Worm (Caenorhabditis elegans) whole organism, mixed stage, embryonic: ENCODE measurements around the gene C06E1.7.
A peak's percentile ranks its signal among the peaks of the same experiment; 100 is the strongest.

Experiments
- M03D4.4 ChIP-seq: sonication (generic microtip); optimal IDR thresholded peaks from 2 replicates; lab custom pipeline; 2017; ENCODE audit warnings: mild to moderate bottlenecking, missing genetic modification characterization, missing compliant biosample characterization
- bed-3 ChIP-seq: fragments of 200-800 bp; sonication (Bioruptor generic); optimal IDR thresholded peaks from 3 replicates; lab custom pipeline; 2018; ENCODE audit warnings: mild to moderate bottlenecking, missing genetic modification characterization, moderate library complexity, missing compliant biosample characterization
- blmp-1 ChIP-seq: fragments of 150-350 bp; optimal IDR thresholded peaks from 2 replicates; lab custom pipeline; 2014; ENCODE audit warnings: missing biosample characterization, missing genetic modification characterization
- ceh-39 ChIP-seq: fragments of 150-350 bp; optimal IDR thresholded peaks from 2 replicates; lab custom pipeline; 2014; ENCODE audit warnings: missing biosample characterization, missing genetic modification characterization
- ceh-43 ChIP-seq: fragments of 200-800 bp; sonication (Bioruptor generic); optimal IDR thresholded peaks from 2 replicates; lab custom pipeline; 2018; ENCODE audit warnings: mild to moderate bottlenecking, missing genetic modification characterization, moderate library complexity, missing compliant biosample characterization
- ceh-83 ChIP-seq: fragments of 200-800 bp; sonication (Bioruptor generic); optimal IDR thresholded peaks from 2 replicates; lab custom pipeline; 2018; ENCODE audit warnings: mild to moderate bottlenecking, missing genetic modification characterization, missing compliant biosample characterization
- ces-1 ChIP-seq: fragments of 150-350 bp; optimal IDR thresholded peaks from 2 replicates; lab custom pipeline; 2014; ENCODE audit warnings: missing biosample characterization, missing genetic modification reagents, missing genetic modification characterization
- cnd-1 ChIP-seq: fragments of 200-800 bp; sonication (Bioruptor generic); optimal IDR thresholded peaks from 2 replicates; lab custom pipeline; 2018; ENCODE audit warnings: mild to moderate bottlenecking, missing genetic modification characterization, missing compliant biosample characterization
- drap-1 ChIP-seq: fragments of 200-800 bp; sonication (Bioruptor generic); optimal IDR thresholded peaks from 3 replicates; lab custom pipeline; 2018; ENCODE audit warnings: mild to moderate bottlenecking, missing genetic modification characterization, missing compliant biosample characterization
- elt-1 ChIP-seq: sonication (generic microtip); optimal IDR thresholded peaks from 2 replicates; lab custom pipeline; 2017; ENCODE audit warnings: missing genetic modification characterization, mild to moderate bottlenecking, missing compliant biosample characterization, antibody characterized with exemption, moderate library complexity, borderline replicate concordance; ENCODE audit not compliant: insufficient read depth
- elt-3 ChIP-seq: fragments of 150-350 bp; optimal IDR thresholded peaks from 2 replicates; lab custom pipeline; 2014; ENCODE audit warnings: missing biosample characterization, missing genetic modification characterization
- flh-1 ChIP-seq: fragments of 200-800 bp; sonication (Bioruptor generic); optimal IDR thresholded peaks from 2 replicates; lab custom pipeline; 2018; ENCODE audit warnings: mild to moderate bottlenecking, missing genetic modification characterization, moderate library complexity, missing compliant biosample characterization
- ham-2 ChIP-seq: fragments of 200-800 bp; sonication (Bioruptor generic); optimal IDR thresholded peaks from 2 replicates; lab custom pipeline; 2018; ENCODE audit warnings: mild to moderate bottlenecking, missing genetic modification characterization, missing compliant biosample characterization
- lin-13 ChIP-seq: fragments of 150-350 bp; optimal IDR thresholded peaks from 2 replicates; lab custom pipeline; 2014; ENCODE audit warnings: missing biosample characterization, missing genetic modification characterization
- lin-32 ChIP-seq: fragments of 200-800 bp; sonication (Bioruptor generic); optimal IDR thresholded peaks from 2 replicates; lab custom pipeline; 2018; ENCODE audit warnings: mild to moderate bottlenecking, missing genetic modification characterization, missing compliant biosample characterization
- lsy-2 ChIP-seq: fragments of 150-350 bp; optimal IDR thresholded peaks from 2 replicates; lab custom pipeline; 2014; ENCODE audit warnings: missing biosample characterization, missing genetic modification characterization
- mab-5 ChIP-seq: fragments of 150-350 bp; optimal IDR thresholded peaks from 2 replicates; lab custom pipeline; 2014; ENCODE audit warnings: missing biosample characterization, missing genetic modification characterization
- mep-1 ChIP-seq: fragments of 150-350 bp; optimal IDR thresholded peaks from 2 replicates; lab custom pipeline; 2017; ENCODE audit warnings: missing biosample characterization, missing genetic modification reagents, missing genetic modification characterization, inconsistent platforms
- mls-2 ChIP-seq: sonication (generic microtip); optimal IDR thresholded peaks from 2 replicates; lab custom pipeline; 2016; ENCODE audit warnings: mild to moderate bottlenecking, missing genetic modification characterization, moderate library complexity, missing compliant biosample characterization
- nhr-2 ChIP-seq: fragments of 150-350 bp; optimal IDR thresholded peaks from 2 replicates; lab custom pipeline; 2014; ENCODE audit warnings: missing biosample characterization, missing genetic modification characterization
- nhr-237 ChIP-seq: fragments of 150-350 bp; optimal IDR thresholded peaks from 2 replicates; lab custom pipeline; 2014; ENCODE audit warnings: missing biosample characterization, missing genetic modification characterization
- nhr-28 ChIP-seq: fragments of 150-350 bp; optimal IDR thresholded peaks from 2 replicates; lab custom pipeline; 2014; ENCODE audit warnings: missing biosample characterization, missing genetic modification characterization
- nhr-76 ChIP-seq: sonication (generic microtip); optimal IDR thresholded peaks from 2 replicates; lab custom pipeline; 2017; ENCODE audit warnings: missing biosample characterization, missing genetic modification characterization
- pha-4 ChIP-seq: fragments of 150-350 bp; optimal IDR thresholded peaks from 2 replicates; lab custom pipeline; 2018; ENCODE audit warnings: missing biosample characterization, missing genetic modification reagents, missing genetic modification characterization
- sem-2 ChIP-seq: fragments of 200-800 bp; sonication (Bioruptor generic); optimal IDR thresholded peaks from 2 replicates; lab custom pipeline; 2018; ENCODE audit warnings: mild to moderate bottlenecking, missing genetic modification characterization, missing compliant biosample characterization
- snpc-4 ChIP-seq: fragments of 150-350 bp; optimal IDR thresholded peaks from 2 replicates; lab custom pipeline; 2014; ENCODE audit warnings: missing biosample characterization, missing genetic modification characterization
- sptf-1 ChIP-seq: sonication (generic microtip); optimal IDR thresholded peaks from 2 replicates; lab custom pipeline; 2017; ENCODE audit warnings: mild to moderate bottlenecking, missing genetic modification characterization, moderate library complexity, missing compliant biosample characterization
- tbx-8 ChIP-seq: fragments of 200-800 bp; sonication (Bioruptor generic); optimal IDR thresholded peaks from 2 replicates; lab custom pipeline; 2018; ENCODE audit warnings: mild to moderate bottlenecking, missing genetic modification characterization, moderate library complexity, missing compliant biosample characterization
- unc-62 ChIP-seq: fragments of 150-350 bp; optimal IDR thresholded peaks from 2 replicates; lab custom pipeline; 2014; ENCODE audit warnings: missing biosample characterization, missing genetic modification reagents, missing genetic modification characterization
- zip-8 ChIP-seq: fragments of 150-350 bp; optimal IDR thresholded peaks from 2 replicates; lab custom pipeline; 2014; ENCODE audit warnings: missing biosample characterization, missing genetic modification characterization
- ztf-11 ChIP-seq: fragments of 150-350 bp; optimal IDR thresholded peaks from 2 replicates; lab custom pipeline; 2014; ENCODE audit warnings: missing biosample characterization, missing genetic modification characterization

The C06E1.7 gene

DNA sequence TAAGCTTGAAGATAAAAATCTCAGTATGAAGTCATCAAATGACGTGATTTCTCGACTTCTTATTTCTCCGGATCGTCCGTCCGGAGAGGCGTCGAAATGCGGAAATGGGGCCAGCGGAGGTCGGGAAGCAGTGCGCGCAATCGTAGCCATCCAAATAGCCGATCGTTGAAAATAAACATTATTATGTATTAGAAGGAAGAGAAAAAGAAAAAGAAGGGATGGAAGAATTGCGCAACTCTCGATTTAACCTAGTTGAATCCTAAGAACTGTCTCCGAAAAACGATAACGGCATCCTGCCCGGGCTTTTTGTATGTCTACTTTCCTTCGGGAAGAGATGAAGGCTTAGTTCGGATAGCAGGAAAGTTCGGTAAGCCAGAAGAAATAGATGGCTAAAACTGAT, 8.6 kb upstream of the C06E1.7 start:
- TF ChIP-seq bed-3 (GFP tag; lab: Kevin White, UChicago) (no peak), nhr-76 (tag; lab: Kevin White, UChicago) (no peak), zip-8 (tag; lab: Kevin White, UChicago) (peak; percentile 33), ceh-43 (GFP tag; lab: Kevin White, UChicago) (no peak), snpc-4 (no peak), ceh-83 (GFP tag; lab: Kevin White, UChicago) (no peak), elt-1 (tag; lab: Kevin White, UChicago) (no peak), drap-1 (no peak), blmp-1 (peak; percentile 56), cnd-1 (no peak), pha-4 (tag; lab: Kevin White, UChicago) (no peak), ztf-11 (no peak), mep-1 (tag; lab: Kevin White, UChicago) (no peak), ham-2 (GFP tag; lab: Kevin White, UChicago) (peak; percentile 95), unc-62 (no peak), sem-2 (GFP tag; lab: Kevin White, UChicago) (no peak)

ce11 chrIII:8598961-8599360, 5.4 kb upstream of the C06E1.7 start:
- no peak for TF ChIP-seq mep-1 (tag; lab: Kevin White, UChicago)
- peak; percentile 88 for TF ChIP-seq ham-2 (GFP tag; lab: Kevin White, UChicago)
- no peak for TF ChIP-seq ceh-39 (tag; lab: Kevin White, UChicago)
- TF ChIP-seq snpc-4 = no peak
- no peak for TF ChIP-seq lin-32 (GFP tag; lab: Kevin White, UChicago)
- no peak for TF ChIP-seq mab-5
- no peak for TF ChIP-seq sem-2 (GFP tag; lab: Kevin White, UChicago)
- TF ChIP-seq, all 35 proteins: peak for 1

DNA sequence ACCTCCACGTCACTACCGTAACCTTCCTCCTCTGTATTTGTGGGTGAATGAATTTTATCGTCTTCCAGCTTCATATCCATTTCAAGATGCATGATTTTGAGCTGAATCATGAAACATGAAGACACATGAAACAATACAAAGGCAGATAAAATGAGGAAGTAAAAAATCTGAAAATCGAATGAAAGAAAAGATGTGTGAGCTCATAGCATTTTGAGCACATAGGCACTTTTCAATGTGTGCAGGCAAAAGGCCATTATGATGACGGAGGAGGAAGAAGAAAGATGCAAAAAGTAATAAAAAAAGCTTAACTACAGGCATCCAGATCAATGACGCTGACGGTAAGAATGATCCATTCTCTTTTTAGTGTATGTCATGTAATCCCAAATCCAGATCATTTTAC, 4.2 kb upstream of the C06E1.7 start, which contains the start of gene ztf-30:
TSS of gene ztf-30 (minus strand) at position 101 of the 400 bp plus-strand sequence.
- TF ChIP-seq ces-1 (GFP tag; lab: Kevin White, UChicago) (no peak), lin-32 (GFP tag; lab: Kevin White, UChicago) (no peak), nhr-2 (no peak), sptf-1 (tag; lab: Kevin White, UChicago) (no peak), unc-62 (no peak), tbx-8 (GFP tag; lab: Kevin White, UChicago) (no peak), elt-3 (tag; lab: Kevin White, UChicago) (no peak), ztf-11 (no peak), M03D4.4 (tag; lab: Kevin White, UChicago) (no peak), flh-1 (GFP tag; lab: Kevin White, UChicago) (no peak), nhr-28 (tag; lab: Kevin White, UChicago) (no peak), nhr-237 (no peak), ceh-39 (tag; lab: Kevin White, UChicago) (no peak), nhr-76 (tag; lab: Kevin White, UChicago) (no peak)

DNA sequence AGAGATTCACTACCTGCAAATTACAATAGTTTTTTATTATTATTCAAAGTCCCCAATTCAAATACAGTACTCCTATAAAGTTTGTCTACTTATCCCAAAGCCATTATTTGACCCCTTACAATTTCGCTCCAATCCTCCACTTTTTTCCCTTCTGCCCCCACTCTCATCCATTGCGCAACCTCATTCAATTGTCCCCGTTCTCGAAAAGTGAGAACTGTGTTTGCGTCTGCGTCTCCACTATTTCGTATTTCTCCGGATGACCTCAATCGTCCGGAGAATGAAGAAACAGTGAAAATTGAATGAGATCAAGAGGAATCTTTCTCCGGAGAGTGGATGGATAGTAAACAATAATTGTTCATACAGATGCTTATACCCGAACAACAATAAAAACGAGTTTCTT, 3.2 kb upstream of the C06E1.7 start:
- TF ChIP-seq ham-2 (GFP tag; lab: Kevin White, UChicago) = peak; percentile 73
- no peak for TF ChIP-seq mls-2
- peak; percentile 73 for TF ChIP-seq blmp-1
- TF ChIP-seq cnd-1 = no peak
- TF ChIP-seq ces-1 (GFP tag; lab: Kevin White, UChicago) = peak; percentile 27
- TF ChIP-seq zip-8 (tag; lab: Kevin White, UChicago) = peak; percentile 70
- no peak for TF ChIP-seq lsy-2 (tag; lab: Kevin White, UChicago)
- no peak for TF ChIP-seq nhr-2
- TF ChIP-seq nhr-76 (tag; lab: Kevin White, UChicago) = no peak
- TF ChIP-seq, all 35 proteins: peak for 4

DNA sequence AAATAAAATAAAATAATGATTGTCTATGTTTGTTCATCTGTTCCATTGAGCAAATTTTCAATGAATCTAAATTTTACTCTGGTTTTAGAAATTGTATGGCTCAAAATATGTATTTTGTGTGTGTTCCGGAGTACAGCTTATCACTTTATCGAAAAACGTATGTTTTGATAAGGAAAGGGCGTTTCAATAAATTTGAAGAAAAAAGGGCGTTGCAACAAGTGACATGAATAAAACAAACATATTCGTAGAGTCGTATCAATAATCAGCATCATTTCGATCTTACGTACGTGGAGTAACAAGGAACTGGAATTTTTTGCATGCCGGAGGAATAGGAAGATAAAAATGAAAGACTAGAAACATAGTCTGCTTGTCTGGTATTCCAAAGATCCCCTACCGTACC, 568 bp upstream of the C06E1.7 start:
- TF ChIP-seq snpc-4 (no peak), lin-32 (GFP tag; lab: Kevin White, UChicago) (no peak), bed-3 (GFP tag; lab: Kevin White, UChicago) (no peak), elt-3 (tag; lab: Kevin White, UChicago) (no peak), nhr-28 (tag; lab: Kevin White, UChicago) (no peak)

DNA sequence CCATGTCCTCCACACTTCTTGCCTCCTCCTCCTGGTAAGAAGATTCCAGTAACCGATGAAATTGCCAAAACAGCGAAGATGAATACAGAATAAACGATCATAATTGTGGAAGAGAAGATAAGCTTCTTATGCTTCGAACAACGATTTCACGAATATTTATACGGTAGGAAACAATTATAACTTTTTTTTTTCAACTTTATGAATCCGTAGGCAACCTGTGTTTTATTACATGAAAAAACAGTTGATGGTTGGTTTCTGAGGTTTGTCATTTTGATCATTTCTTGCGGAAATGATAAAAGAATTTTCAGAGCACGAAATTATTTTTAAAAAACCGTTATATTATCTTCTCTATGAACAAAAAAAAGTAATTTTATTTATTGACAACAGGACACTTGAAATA, 2.6 kb downstream of the C06E1.7 start, which contains the start of gene fipr-16:
TSS of gene fipr-16 (minus strand) at position 101 of the 400 bp plus-strand sequence.
- TF ChIP-seq flh-1 (GFP tag; lab: Kevin White, UChicago) (no peak), nhr-2 (no peak), drap-1 (no peak), mab-5 (no peak), sptf-1 (tag; lab: Kevin White, UChicago) (no peak), zip-8 (tag; lab: Kevin White, UChicago) (no peak), ceh-39 (tag; lab: Kevin White, UChicago) (no peak), lin-13 (no peak)
